Fruit fly (Drosophila melanogaster) whole organism, embryonic: Measurements from ENCODE around the gene CG33687.

ENCODE experiments used
- Awh ChIP-seq: fragments of 200-800 bp; sonication (Bioruptor generic); IDR thresholded peaks from 2 replicates; pipeline ENCODE4, ENCODE4 v1.3.6; 2022; ENCODE audit warnings: missing biosample characterization, missing genetic modification characterization
- CG11398 ChIP-seq: fragments of 200-800 bp; sonication (Bioruptor generic); optimal IDR thresholded peaks from 2 replicates; lab custom pipeline; 2016; ENCODE audit warnings: missing biosample characterization, missing genetic modification characterization
- CG12104 ChIP-seq: fragments of 200-800 bp; sonication (Bioruptor generic); optimal IDR thresholded peaks from 3 replicates; lab custom pipeline; 2016; ENCODE audit warnings: missing biosample characterization, missing genetic modification characterization
- CG12659 ChIP-seq: fragments of 200-800 bp; sonication (Bioruptor generic); optimal IDR thresholded peaks from 3 replicates; lab custom pipeline; 2017; ENCODE audit warnings: mild to moderate bottlenecking, missing biosample characterization, missing genetic modification reagents, missing genetic modification characterization
- CG13296 ChIP-seq: fragments of 200-800 bp; sonication (Bioruptor generic); optimal IDR thresholded peaks from 3 replicates; lab custom pipeline; 2018; ENCODE audit warnings: missing biosample characterization, mild to moderate bottlenecking, missing genetic modification characterization
- CG14014 ChIP-seq: fragments of 200-800 bp; sonication (Bioruptor generic); IDR thresholded peaks from 2 replicates; pipeline ENCODE4 v1.3.6; 2022; ENCODE audit warnings: missing biosample characterization, missing genetic modification characterization
- CG15011 ChIP-seq: fragments of 200-800 bp; sonication (Bioruptor generic); optimal IDR thresholded peaks from 3 replicates; lab custom pipeline; 2018; ENCODE audit warnings: missing biosample characterization, mild to moderate bottlenecking, missing genetic modification characterization
- CG15269 ChIP-seq: fragments of 200-800 bp; sonication (Bioruptor generic); optimal IDR thresholded peaks from 2 replicates; lab custom pipeline; 2018; ENCODE audit warnings: missing biosample characterization, mild to moderate bottlenecking, missing genetic modification characterization, moderate library complexity
- CG15514 ChIP-seq: fragments of 200-800 bp; sonication (Bioruptor generic); optimal IDR thresholded peaks from 3 replicates; lab custom pipeline; 2017; ENCODE audit warnings: missing biosample characterization, missing genetic modification characterization, mild to moderate bottlenecking, moderate library complexity, missing genetic modification reagents
- CG17802 ChIP-seq: fragments of 200-800 bp; sonication (Bioruptor generic); optimal IDR thresholded peaks from 2 replicates; lab custom pipeline; 2018; ENCODE audit warnings: missing biosample characterization, mild to moderate bottlenecking, missing genetic modification characterization, moderate library complexity
- CG18011 ChIP-seq: fragments of 200-800 bp; sonication (Bioruptor generic); optimal IDR thresholded peaks from 2 replicates; lab custom pipeline; 2017; ENCODE audit warnings: missing biosample characterization, missing genetic modification characterization, mild to moderate bottlenecking, moderate library complexity, missing genotype
- CG1832 ChIP-seq: fragments of 200-800 bp; sonication (Bioruptor generic); optimal IDR thresholded peaks from 2 replicates; lab custom pipeline; 2017; ENCODE audit warnings: missing biosample characterization, mild to moderate bottlenecking, missing genetic modification characterization, inconsistent platforms
- CG2120 ChIP-seq: fragments of 200-800 bp; sonication (Bioruptor generic); optimal IDR thresholded peaks from 3 replicates; lab custom pipeline; 2016; ENCODE audit warnings: missing biosample characterization, missing genetic modification characterization
- CG32767 ChIP-seq: fragments of 200-800 bp; sonication (Bioruptor generic); IDR thresholded peaks from 2 replicates; pipeline ENCODE4 v1.3.6; 2022; ENCODE audit warnings: missing biosample characterization, missing genetic modification characterization
- CG4424 ChIP-seq: fragments of 200-800 bp; sonication (Bioruptor generic); optimal IDR thresholded peaks from 3 replicates; lab custom pipeline; 2016; ENCODE audit warnings: missing biosample characterization, missing genetic modification characterization
- CG7839 ChIP-seq: fragments of 200-800 bp; sonication (Bioruptor generic); optimal IDR thresholded peaks from 3 replicates; lab custom pipeline; 2018; ENCODE audit warnings: missing biosample characterization, mild to moderate bottlenecking, missing genetic modification characterization, moderate library complexity
- CG8478 ChIP-seq: fragments of >200 bp; optimal IDR thresholded peaks from 2 replicates; lab custom pipeline; 2018
- CG9215 ChIP-seq: fragments of 200-800 bp; sonication (Bioruptor generic); IDR thresholded peaks from 2 replicates; pipeline ENCODE4 v1.3.6; 2022; ENCODE audit warnings: missing biosample characterization, missing genetic modification characterization
- CG9609 ChIP-seq: fragments of 200-800 bp; sonication (Bioruptor generic); optimal IDR thresholded peaks from 3 replicates; lab custom pipeline; 2016; ENCODE audit warnings: missing biosample characterization, missing genetic modification characterization
- CG9876 ChIP-seq: fragments of 200-800 bp; sonication (Bioruptor generic); optimal IDR thresholded peaks from 2 replicates; lab custom pipeline; 2016; ENCODE audit warnings: missing biosample characterization, missing genetic modification characterization
- Chrac-16 ChIP-seq: fragments of 200-800 bp; sonication (Bioruptor generic); optimal IDR thresholded peaks from 3 replicates; lab custom pipeline; 2016; ENCODE audit warnings: missing biosample characterization, missing genetic modification characterization
- Dbx ChIP-seq: fragments of 200-800 bp; sonication (Bioruptor generic); IDR thresholded peaks from 3 replicates; pipeline ENCODE4 v1.3.6; 2022; ENCODE audit warnings: missing biosample characterization, missing genetic modification characterization
- Eip74EF ChIP-seq, 2 experiments: fragments of 200-800 bp in 1 of 2; fragments of >200 bp in 1 of 2; sonication (Bioruptor generic) in 1 of 2; optimal IDR thresholded peaks; 2 replicates each; lab custom pipeline; 2017 to 2019; ENCODE audit warnings: missing biosample characterization in 2 of 2, missing genetic modification characterization in 2 of 2, mild to moderate bottlenecking in 1 of 2, moderate library complexity in 1 of 2
- Elba2 ChIP-seq: fragments of 200-800 bp; sonication (Bioruptor generic); optimal IDR thresholded peaks from 3 replicates; lab custom pipeline; 2016; ENCODE audit warnings: missing biosample characterization, missing genetic modification characterization
- HHEX ChIP-seq: fragments of 200-800 bp; sonication (Bioruptor generic); optimal IDR thresholded peaks from 3 replicates; lab custom pipeline; 2017; ENCODE audit warnings: missing biosample characterization, mild to moderate bottlenecking, missing genetic modification characterization, missing genetic modification reagents
- MBD-R2 ChIP-seq: fragments of 200-800 bp; sonication (Bioruptor generic); IDR thresholded peaks from 2 replicates; pipeline ENCODE4 v1.3.6; 2022; ENCODE audit warnings: missing biosample characterization, missing genetic modification characterization
- MESR4 ChIP-seq: fragments of 200-800 bp; sonication (Bioruptor generic); optimal IDR thresholded peaks from 2 replicates; lab custom pipeline; 2018; ENCODE audit warnings: missing biosample characterization, mild to moderate bottlenecking, missing genetic modification characterization, moderate library complexity
- Max ChIP-seq: fragments of 200-800 bp; sonication (Bioruptor generic); optimal IDR thresholded peaks from 2 replicates; lab custom pipeline; 2016; ENCODE audit warnings: missing biosample characterization, mild to moderate bottlenecking, missing genetic modification characterization
- Oli ChIP-seq: fragments of 200-800 bp; sonication (Bioruptor generic); optimal IDR thresholded peaks from 2 replicates; lab custom pipeline; 2018; ENCODE audit warnings: missing biosample characterization, mild to moderate bottlenecking, missing genetic modification characterization, moderate library complexity
- Side ChIP-seq: fragments of 200-800 bp; sonication (Bioruptor generic); optimal IDR thresholded peaks from 2 replicates; lab custom pipeline; 2016; ENCODE audit warnings: missing biosample characterization, missing genetic modification characterization
- ase ChIP-seq: fragments of 200-800 bp; sonication (Bioruptor generic); IDR thresholded peaks from 3 replicates; pipeline ENCODE4 v1.3.6; 2022; ENCODE audit warnings: missing biosample characterization, missing genetic modification characterization
- bsh ChIP-seq, 2 experiments: fragments of 200-800 bp; sonication (Bioruptor generic); optimal IDR thresholded peaks; 2 replicates each; lab custom pipeline; 2017 to 2018; ENCODE audit warnings: mild to moderate bottlenecking in 2 of 2, missing biosample characterization in 2 of 2, missing genetic modification characterization in 2 of 2, moderate library complexity in 1 of 2
- danr ChIP-seq: fragments of 200-800 bp; sonication (Bioruptor generic); IDR thresholded peaks from 2 replicates; pipeline ENCODE4 v1.3.6; 2022; ENCODE audit warnings: missing biosample characterization, missing genetic modification characterization
- dm ChIP-seq: fragments of 200-800 bp; sonication (Bioruptor generic); optimal IDR thresholded peaks from 3 replicates; lab custom pipeline; 2016; ENCODE audit warnings: missing biosample characterization, missing genetic modification characterization
- fd3F ChIP-seq: fragments of 200-800 bp; sonication (Bioruptor generic); optimal IDR thresholded peaks from 2 replicates; lab custom pipeline; 2018; ENCODE audit warnings: missing biosample characterization, mild to moderate bottlenecking, missing genetic modification characterization, moderate library complexity
- gro ChIP-seq: fragments of 200-800 bp; sonication (Bioruptor generic); optimal IDR thresholded peaks from 2 replicates; lab custom pipeline; 2016; ENCODE audit warnings: missing biosample characterization, missing genetic modification characterization
- h ChIP-seq: fragments of >200 bp; optimal IDR thresholded peaks from 2 replicates; lab custom pipeline; 2017
- kay ChIP-seq: fragments of 200-800 bp; sonication (Bioruptor generic); optimal IDR thresholded peaks from 2 replicates; lab custom pipeline; 2016; ENCODE audit warnings: missing biosample characterization, missing genetic modification characterization
- ken ChIP-seq: fragments of 200-800 bp; sonication (Bioruptor generic); IDR thresholded peaks from 3 replicates; pipeline ENCODE4 v1.3.6; 2022; ENCODE audit warnings: missing biosample characterization, missing genetic modification characterization
- lilli ChIP-seq: fragments of 200-800 bp; sonication (Bioruptor generic); optimal IDR thresholded peaks from 3 replicates; lab custom pipeline; 2016; ENCODE audit warnings: missing biosample characterization, missing genetic modification characterization
- oc ChIP-seq: fragments of 200-800 bp; sonication (Bioruptor generic); optimal IDR thresholded peaks from 2 replicates; lab custom pipeline; 2018; ENCODE audit warnings: missing biosample characterization, mild to moderate bottlenecking, missing genetic modification characterization, moderate library complexity
- pb ChIP-seq: fragments of 200-800 bp; sonication (Bioruptor generic); optimal IDR thresholded peaks from 3 replicates; lab custom pipeline; 2016; ENCODE audit warnings: missing biosample characterization, missing genetic modification characterization
- pfk ChIP-seq: fragments of 200-800 bp; sonication (Bioruptor generic); optimal IDR thresholded peaks from 2 replicates; lab custom pipeline; 2018; ENCODE audit warnings: missing biosample characterization, mild to moderate bottlenecking, missing genetic modification characterization, moderate library complexity
- rib ChIP-seq: fragments of 200-800 bp; sonication (Bioruptor generic); IDR thresholded peaks from 2 replicates; pipeline ENCODE4 v1.3.6; 2022; ENCODE audit warnings: missing biosample characterization, missing genetic modification characterization
- ro ChIP-seq: fragments of 200-800 bp; sonication (Bioruptor generic); IDR thresholded peaks from 2 replicates; pipeline ENCODE4 v1.3.6; 2022; ENCODE audit warnings: missing biosample characterization, missing genetic modification characterization
- row ChIP-seq: fragments of 200-800 bp; sonication (Bioruptor generic); IDR thresholded peaks from 3 replicates; pipeline ENCODE4 v1.3.6; 2022; ENCODE audit warnings: missing biosample characterization, missing genetic modification characterization
- sens ChIP-seq: fragments of 200-800 bp; sonication (Bioruptor generic); peaks from one replicate; lab custom pipeline; 2016; ENCODE audit warnings: missing biosample characterization, missing genetic modification characterization
- shn ChIP-seq: fragments of 200-800 bp; sonication (Bioruptor generic); optimal IDR thresholded peaks from 3 replicates; lab custom pipeline; 2016; ENCODE audit warnings: missing biosample characterization, missing genetic modification characterization
- sug ChIP-seq: fragments of 200-800 bp; optimal IDR thresholded peaks from 2 replicates; lab custom pipeline; 2019; ENCODE audit warnings: missing biosample characterization, mild to moderate bottlenecking, missing genetic modification characterization, moderate library complexity
- tll ChIP-seq, 2 experiments: fragments of 200-800 bp in 1 of 2; fragments of >200 bp in 1 of 2; sonication (Bioruptor generic) in 1 of 2; optimal IDR thresholded peaks; 2 replicates each; lab custom pipeline; 2017 to 2019; ENCODE audit warnings: missing biosample characterization in 2 of 2, missing genetic modification characterization in 2 of 2, mild to moderate bottlenecking in 1 of 2, moderate library complexity in 1 of 2

Gene CG33687

dm6 chr3L:16160420-16161069, 37.1 kb upstream of the CG33687 start (continued):
- TF ChIP-seq tll (GFP tag; optimal IDR thresholded peaks at IDR 0.05; lab: Kevin White, UChicago) (no peak), CG8478 (lab: Kevin White, UChicago) (no peak), CG7839 (tag; lab: Kevin White, UChicago) (peak; percentile 79), CG18011 (no peak), CG9876 (GFP tag; lab: Kevin White, UChicago) (no peak), sens (GFP tag; lab: Kevin White, UChicago) (peak; percentile 83), Oli (tag; lab: Kevin White, UChicago) (peak; percentile 75), fd3F (GFP tag; lab: Kevin White, UChicago) (peak; percentile 70), CG11398 (peak; percentile 37), Max (GFP tag; lab: Kevin White, UChicago) (peak; percentile 25), CG1832 (GFP tag; lab: Kevin White, UChicago) (no peak), CG17802 (tag; lab: Kevin White, UChicago) (peak; percentile 16), Chrac-16 (GFP tag; lab: Kevin White, UChicago) (peak; percentile 47), rib (GFP tag; lab: Robert Waterston, UW) (no peak; the same call in 1 of the 2 replicates), danr (GFP tag; lab: Robert Waterston, UW) (0 out of 2 replicates have a peak, but pooled peaks have one; percentile 15), oc (tag; lab: Kevin White, UChicago) (no peak), Awh (no peak), Eip74EF (GFP tag; optimal IDR thresholded peaks at IDR 0.05; lab: Kevin White, UChicago) (peak in 1 of 2 experiments; percentile 25), h (no peak), lilli (GFP tag; lab: Kevin White, UChicago) (peak; percentile 75), CG12659 (GFP tag; lab: Kevin White, UChicago) (peak; percentile 73), bsh (GFP tag; optimal IDR thresholded peaks at IDR 0.05; lab: Kevin White, UChicago) (peak in 1 of 2 experiments; percentile 64), shn (GFP tag; lab: Kevin White, UChicago) (peak; percentile 73), ase (GFP tag; lab: Robert Waterston, UW) (0 out of 3 replicates have a peak, but pooled peaks have one; percentile 36), CG15514 (GFP tag; lab: Kevin White, UChicago) (peak; percentile 44), HHEX (GFP tag; lab: Kevin White, UChicago) (peak; percentile 68), gro (peak; percentile 69), CG4424 (peak; percentile 45), CG2120 (GFP tag; lab: Kevin White, UChicago) (peak; percentile 89), CG9609 (GFP tag; lab: Kevin White, UChicago) (peak; percentile 73), CG13296 (GFP tag; lab: Kevin White, UChicago) (peak; percentile 70), Side (GFP tag; lab: Kevin White, UChicago) (peak; percentile 55), ro (GFP tag; lab: Robert Waterston, UW) (peak; percentile 21; the same call in 1 of the 2 replicates), CG12104 (peak; percentile 42), MESR4 (no peak), row (GFP tag; lab: Robert Waterston, UW) (peak; percentile 87), CG32767 (GFP tag; lab: Robert Waterston, UW) (no peak), Elba2 (GFP tag; lab: Kevin White, UChicago) (no peak), ken (GFP tag; lab: Robert Waterston, UW) (0 out of 3 replicates have a peak, but pooled peaks have one; percentile 29), Dbx (peak; percentile 54; the same call in 2 of the 3 replicates), CG14014 (GFP tag; lab: Robert Waterston, UW) (peak; percentile 43), sug (tag; lab: Kevin White, UChicago) (peak; percentile 46), pb (no peak), MBD-R2 (peak; percentile 38; the same call in 1 of the 2 replicates), dm (GFP tag; lab: Kevin White, UChicago) (peak; percentile 45), kay (peak; percentile 34), pfk (GFP tag; lab: Kevin White, UChicago) (no peak), CG15011 (GFP tag; lab: Kevin White, UChicago) (peak; percentile 42), CG9215 (GFP tag; lab: Robert Waterston, UW) (peak; percentile 68), CG15269 (peak; percentile 81)
